Worm (Caenorhabditis elegans): ENCODE data around the gene T08G2.2.

ce11 chrX:17157868-17158267 lies 51.3 kb downstream of the T08G2.2 start, which contains the start of gene npr-21:
- TF ChIP-seq nhr-12 (tag; optimal IDR thresholded peaks at IDR 0.05) (no peak), pha-4 (tag; optimal IDR thresholded peaks at IDR 0.05) (no peak)
